Fruit fly (Drosophila melanogaster): ENCODE data around the gene CG13862.

CG13862 gene

dm6 chr3R:22341652-22342051, 9.9 kb downstream of the CG13862 start:
- TF ChIP-seq Dll (optimal IDR thresholded peaks at IDR 0.05), result no peak
- no peak for TF ChIP-seq psq (optimal IDR thresholded peaks at IDR 0.05)
- no peak for TF ChIP-seq EcR (GFP tag; optimal IDR thresholded peaks at IDR 0.05)
- no peak for TF ChIP-seq CG8478 (optimal IDR thresholded peaks at IDR 0.05)
- TF ChIP-seq pan (optimal IDR thresholded peaks at IDR 0.05), result no peak
- TF ChIP-seq usp (GFP tag; optimal IDR thresholded peaks at IDR 0.05), result no peak

DNA sequence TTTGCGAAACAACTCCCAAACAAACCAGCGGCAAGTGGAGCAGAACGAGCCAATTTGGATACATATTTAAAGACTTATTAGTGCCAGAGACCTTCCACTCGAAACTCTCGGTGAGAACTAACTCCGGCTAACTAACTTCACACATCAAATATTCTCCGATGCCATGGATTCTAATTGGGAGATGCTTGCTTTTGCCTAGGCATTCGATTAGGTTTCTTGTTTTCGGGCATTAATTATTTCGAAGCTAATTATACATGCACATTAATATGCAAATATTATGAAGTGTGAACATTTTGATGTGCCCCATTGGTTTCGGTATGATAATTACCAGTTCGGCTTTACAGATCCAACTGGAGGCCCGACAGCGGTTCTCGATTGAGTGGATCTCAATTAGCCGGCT, 10.4 kb downstream of the CG13862 start, which contains the start of gene CG5386:
Gene CG5386 (minus strand): TSS at position 101 of the 400 bp plus-strand sequence.
- TF ChIP-seq CG8478 (optimal IDR thresholded peaks at IDR 0.05) (no peak), usp (GFP tag; optimal IDR thresholded peaks at IDR 0.05) (no peak), psq (optimal IDR thresholded peaks at IDR 0.05) (no peak), Dll (optimal IDR thresholded peaks at IDR 0.05) (no peak), EcR (GFP tag; optimal IDR thresholded peaks at IDR 0.05) (no peak), pan (optimal IDR thresholded peaks at IDR 0.05) (no peak)

- TF ChIP-seq Dll (optimal IDR thresholded peaks at IDR 0.05) (no peak), CG8478 (optimal IDR thresholded peaks at IDR 0.05) (no peak), psq (optimal IDR thresholded peaks at IDR 0.05) (no peak), pan (optimal IDR thresholded peaks at IDR 0.05) (no peak), usp (GFP tag; optimal IDR thresholded peaks at IDR 0.05) (no peak)
Measured at dm6 chr3R:22342708-22343107, 10.9 kb downstream of the CG13862 start.

- TF ChIP-seq EcR (GFP tag; optimal IDR thresholded peaks at IDR 0.05) (peak in 1 of 2 experiments; percentile 29), Dll (optimal IDR thresholded peaks at IDR 0.05) (no peak)
Measured at dm6 chr3R:22351396-22351795, 19.6 kb downstream of the CG13862 start, which contains the start of gene rdhB. TSS of gene rdhB (plus strand) at chr3R:22351696.

dm6 chr3R:22356464-22357410, 24.9 kb downstream of the CG13862 start, which contains the start of gene Sar1:
TSS of gene Sar1 (plus strand) at chr3R:22356685.
- TF ChIP-seq EcR (GFP tag; optimal IDR thresholded peaks at IDR 0.05) (no peak), CG8478 (optimal IDR thresholded peaks at IDR 0.05) (no peak), psq (optimal IDR thresholded peaks at IDR 0.05) (no peak)

DNA sequence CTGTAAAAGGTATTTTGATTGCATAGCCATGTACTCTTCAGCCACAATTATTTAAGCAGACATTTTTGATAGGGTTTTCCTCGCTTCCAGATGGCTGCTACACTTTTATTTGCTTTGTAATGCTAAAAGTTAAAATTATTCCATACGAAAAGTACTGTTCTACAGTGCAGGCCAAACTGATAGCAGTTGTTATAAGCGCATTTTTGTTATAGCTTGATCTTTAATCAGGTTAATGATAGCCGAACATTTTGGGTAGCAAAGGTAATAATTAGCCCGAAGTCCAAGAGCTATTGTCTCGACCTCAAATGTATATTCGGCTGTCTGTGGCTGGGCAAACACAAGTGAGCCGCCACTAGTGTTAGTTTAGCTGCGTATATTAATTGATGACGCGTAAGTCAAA, 26.2 kb downstream of the CG13862 start:
- TF ChIP-seq psq (optimal IDR thresholded peaks at IDR 0.05), result no peak
- no peak for TF ChIP-seq EcR (GFP tag; optimal IDR thresholded peaks at IDR 0.05)
- TF ChIP-seq CG8478 (optimal IDR thresholded peaks at IDR 0.05), result no peak
- TF ChIP-seq usp (GFP tag; optimal IDR thresholded peaks at IDR 0.05), result no peak
- TF ChIP-seq Dll (optimal IDR thresholded peaks at IDR 0.05), result no peak
- no peak for TF ChIP-seq pan (optimal IDR thresholded peaks at IDR 0.05)

dm6 chr3R:22358810-22359209, 27.0 kb downstream of the CG13862 start:
- TF ChIP-seq usp (GFP tag; optimal IDR thresholded peaks at IDR 0.05) (no peak), pan (optimal IDR thresholded peaks at IDR 0.05) (no peak), CG8478 (optimal IDR thresholded peaks at IDR 0.05) (no peak), EcR (GFP tag; optimal IDR thresholded peaks at IDR 0.05) (no peak), psq (optimal IDR thresholded peaks at IDR 0.05) (no peak), Dll (optimal IDR thresholded peaks at IDR 0.05) (no peak)

DNA sequence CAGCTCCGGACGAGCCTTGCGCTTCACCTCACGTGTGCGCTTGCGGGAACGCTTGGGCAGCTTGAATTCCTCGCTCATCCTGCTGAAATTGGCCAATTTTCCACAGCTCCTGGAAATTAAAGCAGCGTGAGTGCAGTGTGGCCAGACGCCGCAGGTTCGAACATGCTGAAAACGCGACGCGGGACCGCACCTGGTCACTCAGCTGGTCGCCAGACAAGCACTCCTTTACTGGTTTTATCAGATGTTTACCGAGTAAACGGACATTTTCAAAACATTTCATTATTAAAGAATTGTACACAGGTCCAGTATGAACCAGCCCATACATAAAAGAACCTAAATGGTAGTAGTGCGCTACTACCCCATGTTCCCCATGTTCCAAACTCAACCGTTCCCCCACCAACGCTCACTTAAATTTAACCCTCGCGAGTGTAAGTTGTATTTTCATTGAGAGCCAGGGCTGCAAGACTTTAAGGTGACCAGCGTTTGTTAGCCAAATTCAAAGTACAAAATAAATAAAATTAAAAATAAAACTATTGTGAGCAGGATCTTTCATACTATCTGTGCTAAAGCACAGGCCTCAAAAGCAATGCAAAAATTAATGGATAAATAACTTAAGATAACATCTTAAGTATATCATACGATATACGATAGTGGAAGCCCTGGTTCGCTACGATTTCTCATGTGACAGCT, 30.6 kb downstream of the CG13862 start, which contains the start of the genes JMJD6, CG7071 and Muted:
Gene JMJD6 (minus strand): TSS at position 154 of the 690 bp plus-strand sequence.
Gene CG7071 (plus strand): TSS at position 403 of the 690 bp plus-strand sequence.
Gene Muted (plus strand): TSS at position 403 of the 690 bp plus-strand sequence.
- TF ChIP-seq CG8478 (optimal IDR thresholded peaks at IDR 0.05), result no peak
- TF ChIP-seq psq (optimal IDR thresholded peaks at IDR 0.05), result no peak
- no peak for TF ChIP-seq pan (optimal IDR thresholded peaks at IDR 0.05)
- TF ChIP-seq usp (GFP tag; optimal IDR thresholded peaks at IDR 0.05), result no peak
- TF ChIP-seq Dll (optimal IDR thresholded peaks at IDR 0.05), result no peak
- no peak for TF ChIP-seq EcR (GFP tag; optimal IDR thresholded peaks at IDR 0.05)

dm6 chr3R:22365660-22366195, 33.9 kb downstream of the CG13862 start, which contains the start of gene CG5382:
TSS of gene CG5382 (minus strand) at chr3R:22365983.
- no peak for TF ChIP-seq usp (GFP tag; optimal IDR thresholded peaks at IDR 0.05)
- TF ChIP-seq pan (optimal IDR thresholded peaks at IDR 0.05), result no peak
- no peak for TF ChIP-seq CG8478 (optimal IDR thresholded peaks at IDR 0.05)
- no peak for TF ChIP-seq psq (optimal IDR thresholded peaks at IDR 0.05)
- TF ChIP-seq Dll (optimal IDR thresholded peaks at IDR 0.05), result no peak
- no peak for TF ChIP-seq EcR (GFP tag; optimal IDR thresholded peaks at IDR 0.05)

- TF ChIP-seq Dll (optimal IDR thresholded peaks at IDR 0.05) (no peak), EcR (GFP tag; optimal IDR thresholded peaks at IDR 0.05) (no peak), usp (GFP tag; optimal IDR thresholded peaks at IDR 0.05) (no peak), CG8478 (optimal IDR thresholded peaks at IDR 0.05) (no peak), psq (optimal IDR thresholded peaks at IDR 0.05) (no peak), pan (optimal IDR thresholded peaks at IDR 0.05) (no peak)
Measured at dm6 chr3R:22367126-22368076, 35.6 kb downstream of the CG13862 start, which contains the start of the genes Polr3F and PyK. TSS of gene Polr3F (minus strand) at chr3R:22367373. TSS of gene PyK (plus strand) at chr3R:22367536.

Measured in whole organism.